Worm (Caenorhabditis elegans): Measurements from ENCODE around the gene T01C8.3.

The T01C8.3 gene

ce11 chrX:16762529-16762928 lies 20.5 kb downstream of the T01C8.3 start, which contains the start of gene C10E2.1:
Gene C10E2.1 (plus strand): TSS chrX:16762829.
- TF ChIP-seq dao-5 (tag; optimal IDR thresholded peaks at IDR 0.05) (no peak), him-1 (tag; optimal IDR thresholded peaks at IDR 0.05) (no peak), W03F9.2 (tag; optimal IDR thresholded peaks at IDR 0.05) (no peak)

- TF ChIP-seq him-1 (tag; optimal IDR thresholded peaks at IDR 0.05) (no peak), dao-5 (tag; optimal IDR thresholded peaks at IDR 0.05) (no peak), W03F9.2 (tag; optimal IDR thresholded peaks at IDR 0.05) (no peak)
Observed at ce11 chrX:16754474-16754873, 28.5 kb downstream of the T01C8.3 start, which contains the start of gene C10E2.5. Gene C10E2.5 (minus strand): TSS chrX:16754574.

ce11 chrX:16752196-16752595 lies 30.8 kb downstream of the T01C8.3 start:
- TF ChIP-seq dao-5 (tag; optimal IDR thresholded peaks at IDR 0.05) = no peak
- no peak for TF ChIP-seq him-1 (tag; optimal IDR thresholded peaks at IDR 0.05)

ce11 chrX:16744940-16745339 lies 38.1 kb downstream of the T01C8.3 start, which contains the start of gene C10E2.2:
Gene C10E2.2 (plus strand): TSS chrX:16745240.
- TF ChIP-seq dao-5 (tag; optimal IDR thresholded peaks at IDR 0.05) (no peak), him-1 (tag; optimal IDR thresholded peaks at IDR 0.05) (no peak), W03F9.2 (tag; optimal IDR thresholded peaks at IDR 0.05) (no peak)

- TF ChIP-seq dao-5 (tag; optimal IDR thresholded peaks at IDR 0.05) (no peak), W03F9.2 (tag; optimal IDR thresholded peaks at IDR 0.05) (no peak)
Observed at ce11 chrX:16737478-16737877, 45.5 kb downstream of the T01C8.3 start.

- TF ChIP-seq dao-5 (tag; optimal IDR thresholded peaks at IDR 0.05) (no peak), W03F9.2 (tag; optimal IDR thresholded peaks at IDR 0.05) (no peak), him-1 (tag; optimal IDR thresholded peaks at IDR 0.05) (no peak)
Observed at ce11 chrX:16734970-16735369, 48.0 kb downstream of the T01C8.3 start.

- TF ChIP-seq dao-5 (tag; optimal IDR thresholded peaks at IDR 0.05) (no peak), him-1 (tag; optimal IDR thresholded peaks at IDR 0.05) (no peak), W03F9.2 (tag; optimal IDR thresholded peaks at IDR 0.05) (no peak)
Observed at ce11 chrX:16733411-16733810, 49.6 kb downstream of the T01C8.3 start.

ce11 chrX:16732259-16732658 lies 50.8 kb downstream of the T01C8.3 start:
- TF ChIP-seq W03F9.2 (tag; optimal IDR thresholded peaks at IDR 0.05) = no peak
- TF ChIP-seq dao-5 (tag; optimal IDR thresholded peaks at IDR 0.05) = no peak
- TF ChIP-seq him-1 (tag; optimal IDR thresholded peaks at IDR 0.05) = no peak

- TF ChIP-seq him-1 (tag; optimal IDR thresholded peaks at IDR 0.05) = no peak
- TF ChIP-seq W03F9.2 (tag; optimal IDR thresholded peaks at IDR 0.05) = no peak
- no peak for TF ChIP-seq dao-5 (tag; optimal IDR thresholded peaks at IDR 0.05)
Observed at ce11 chrX:16731167-16731566, 51.8 kb downstream of the T01C8.3 start.

Measured in whole organism, L4/young adult.